Fruit fly (Drosophila melanogaster) whole organism, embryonic: ENCODE results near the gene rdhB.

Experiments used
- Aef1 ChIP-seq: fragments of 200-800 bp; sonication (Bioruptor generic); IDR thresholded peaks from 3 replicates; pipeline ENCODE4 v1.3.6; 2022; ENCODE audit warnings: missing biosample characterization, missing genetic modification characterization
- Antp ChIP-seq: fragments of 200-800 bp; sonication (Bioruptor generic); optimal IDR thresholded peaks from 3 replicates; lab custom pipeline; 2016; ENCODE audit warnings: missing biosample characterization, missing genetic modification characterization
- Blimp-1 ChIP-seq: fragments of 200-800 bp; sonication (Bioruptor generic); optimal IDR thresholded peaks from 3 replicates; lab custom pipeline; 2018; ENCODE audit warnings: missing biosample characterization, missing genetic modification characterization, mild to moderate bottlenecking, moderate library complexity, missing genetic modification reagents
- CG10543 ChIP-seq: fragments of 200-800 bp; sonication (Bioruptor generic); optimal IDR thresholded peaks from 3 replicates; lab custom pipeline; 2017; ENCODE audit warnings: missing biosample characterization, mild to moderate bottlenecking, missing genetic modification characterization, moderate library complexity
- CG11398 ChIP-seq: fragments of 200-800 bp; sonication (Bioruptor generic); optimal IDR thresholded peaks from 2 replicates; lab custom pipeline; 2016; ENCODE audit warnings: missing biosample characterization, missing genetic modification characterization
- CG11695 ChIP-seq: fragments of 200-800 bp; sonication (Bioruptor generic); IDR thresholded peaks from 3 replicates; pipeline ENCODE4 v1.3.6; 2022; ENCODE audit warnings: missing biosample characterization, missing genetic modification characterization
- CG13424 ChIP-seq: fragments of 200-800 bp; sonication (Bioruptor generic); optimal IDR thresholded peaks from 2 replicates; lab custom pipeline; 2019; ENCODE audit warnings: missing biosample characterization, mild to moderate bottlenecking, missing genetic modification characterization, moderate library complexity
- CG31365 ChIP-seq: fragments of 200-800 bp; sonication (Bioruptor generic); optimal IDR thresholded peaks from 2 replicates; lab custom pipeline; 2018; ENCODE audit warnings: missing biosample characterization, mild to moderate bottlenecking, missing genetic modification characterization
- CG33213 ChIP-seq: fragments of 200-800 bp; sonication (Bioruptor generic); optimal IDR thresholded peaks from 3 replicates; lab custom pipeline; 2016; ENCODE audit warnings: missing biosample characterization, missing genetic modification characterization
- CG34376 ChIP-seq: fragments of 200-800 bp; sonication (Bioruptor generic); optimal IDR thresholded peaks from 2 replicates; lab custom pipeline; 2018; ENCODE audit warnings: missing biosample characterization, mild to moderate bottlenecking, missing genetic modification characterization
- CG4328 ChIP-seq: fragments of 200-800 bp; sonication (Bioruptor generic); optimal IDR thresholded peaks from 3 replicates; lab custom pipeline; 2017; ENCODE audit warnings: missing biosample characterization, missing genetic modification reagents, missing genetic modification characterization
- CG6765 ChIP-seq: fragments of 200-800 bp; sonication (Bioruptor generic); optimal IDR thresholded peaks from 3 replicates; lab custom pipeline; 2017; ENCODE audit warnings: missing biosample characterization, mild to moderate bottlenecking, missing genetic modification characterization
- CG9609 ChIP-seq: fragments of 200-800 bp; sonication (Bioruptor generic); optimal IDR thresholded peaks from 3 replicates; lab custom pipeline; 2016; ENCODE audit warnings: missing biosample characterization, missing genetic modification characterization
- D19B ChIP-seq: fragments of 200-800 bp; sonication (Bioruptor generic); optimal IDR thresholded peaks from 2 replicates; lab custom pipeline; 2017; ENCODE audit warnings: missing biosample characterization, mild to moderate bottlenecking, missing genetic modification characterization
- Dip3 ChIP-seq: fragments of 200-800 bp; sonication (Bioruptor generic); optimal IDR thresholded peaks from 3 replicates; lab custom pipeline; 2016; ENCODE audit warnings: missing biosample characterization, missing genetic modification characterization
- Dp ChIP-seq: fragments of 200-800 bp; sonication (Bioruptor generic); optimal IDR thresholded peaks from 2 replicates; lab custom pipeline; 2018; ENCODE audit warnings: missing biosample characterization, mild to moderate bottlenecking, missing genetic modification characterization, moderate library complexity
- Ets65A ChIP-seq: fragments of 200-800 bp; sonication (Bioruptor generic); peaks from one replicate; lab custom pipeline; 2016; ENCODE audit warnings: missing biosample characterization, missing genetic modification characterization
- HmgD ChIP-seq: fragments of 200-800 bp; sonication (Bioruptor generic); optimal IDR thresholded peaks from 3 replicates; lab custom pipeline; 2016; ENCODE audit warnings: missing biosample characterization, missing genetic modification characterization
- HmgZ ChIP-seq: fragments of 200-800 bp; sonication (Bioruptor generic); optimal IDR thresholded peaks from 2 replicates; lab custom pipeline; 2018; ENCODE audit warnings: missing biosample characterization, mild to moderate bottlenecking, missing genetic modification characterization
- Hr78 ChIP-seq, 2 experiments: fragments of 200-800 bp in 1 of 2; fragments of >200 bp in 1 of 2; sonication (Bioruptor generic) in 1 of 2; optimal IDR thresholded peaks; 2 replicates each; lab custom pipeline; 2017 to 2019; ENCODE audit warnings: missing biosample characterization in 2 of 2, missing genetic modification characterization in 2 of 2, mild to moderate bottlenecking in 1 of 2, moderate library complexity in 1 of 2
- Hsf ChIP-seq: fragments of 200-800 bp; sonication (Bioruptor generic); optimal IDR thresholded peaks from 3 replicates; lab custom pipeline; 2016; ENCODE audit warnings: missing biosample characterization, missing genetic modification characterization
- Kr ChIP-seq: fragments of 200-800 bp; sonication (Bioruptor generic); optimal IDR thresholded peaks from 2 replicates; lab custom pipeline; 2017; ENCODE audit warnings: missing biosample characterization, mild to moderate bottlenecking, missing genetic modification characterization
- Max ChIP-seq: fragments of 200-800 bp; sonication (Bioruptor generic); optimal IDR thresholded peaks from 2 replicates; lab custom pipeline; 2016; ENCODE audit warnings: missing biosample characterization, mild to moderate bottlenecking, missing genetic modification characterization
- Mes4 ChIP-seq: fragments of 200-800 bp; sonication (Bioruptor generic); optimal IDR thresholded peaks from 2 replicates; lab custom pipeline; 2016; ENCODE audit warnings: missing biosample characterization, missing genetic modification characterization
- Mrtf ChIP-seq: fragments of 200-800 bp; sonication (Bioruptor generic); IDR thresholded peaks from 3 replicates; pipeline ENCODE4 v1.3.6; 2022; ENCODE audit warnings: missing biosample characterization, missing genetic modification characterization
- NC2β ChIP-seq: fragments of 200-800 bp; sonication (Bioruptor generic); optimal IDR thresholded peaks from 2 replicates; lab custom pipeline; 2016; ENCODE audit warnings: missing biosample characterization, missing genetic modification characterization
- Neu2 ChIP-seq: fragments of 200-800 bp; sonication (Bioruptor generic); optimal IDR thresholded peaks from 3 replicates; lab custom pipeline; 2016; ENCODE audit warnings: missing biosample characterization, missing genetic modification characterization, borderline replicate concordance
- NfI ChIP-seq: fragments of 200-800 bp; sonication (Bioruptor generic); optimal IDR thresholded peaks from 3 replicates; lab custom pipeline; 2018; ENCODE audit warnings: missing biosample characterization, mild to moderate bottlenecking, missing genetic modification characterization, moderate library complexity
- PHDP ChIP-seq: fragments of 200-800 bp; sonication (Bioruptor generic); optimal IDR thresholded peaks from 3 replicates; lab custom pipeline; 2018; ENCODE audit warnings: missing biosample characterization, mild to moderate bottlenecking, missing genetic modification characterization, moderate library complexity
- Ptx1 ChIP-seq: fragments of 200-800 bp; sonication (Bioruptor generic); IDR thresholded peaks from 2 replicates; pipeline ENCODE4 v1.3.6; 2022; ENCODE audit warnings: missing biosample characterization, missing genetic modification characterization
- Rx ChIP-seq: fragments of 200-800 bp; sonication (Bioruptor generic); IDR thresholded peaks from 2 replicates; pipeline ENCODE4 v1.3.6; 2022; ENCODE audit warnings: missing biosample characterization, missing genetic modification characterization
- Taf1 ChIP-seq: fragments of 200-800 bp; sonication (Bioruptor generic); IDR thresholded peaks from 2 replicates; pipeline ENCODE4 v1.3.6; 2022; ENCODE audit warnings: missing biosample characterization, missing genetic modification characterization
- Usf ChIP-seq: fragments of 200-800 bp; sonication (Bioruptor generic); optimal IDR thresholded peaks from 2 replicates; lab custom pipeline; 2017; ENCODE audit warnings: missing genotype, missing biosample characterization, missing genetic modification characterization
- Xrp1 ChIP-seq: fragments of 200-800 bp; sonication (Bioruptor generic); IDR thresholded peaks from 2 replicates; pipeline ENCODE4 v1.3.6; 2022; ENCODE audit warnings: missing biosample characterization, missing genetic modification characterization
- ac ChIP-seq: fragments of 200-800 bp; sonication (Bioruptor generic); optimal IDR thresholded peaks from 3 replicates; lab custom pipeline; 2017; ENCODE audit warnings: missing biosample characterization, mild to moderate bottlenecking, missing genetic modification characterization
- cato ChIP-seq: fragments of 200-800 bp; sonication (Bioruptor generic); optimal IDR thresholded peaks from 2 replicates; lab custom pipeline; 2016; ENCODE audit warnings: missing biosample characterization, missing genetic modification characterization, borderline replicate concordance
- chif ChIP-seq, 2 experiments: fragments of 200-800 bp; sonication (Bioruptor generic); optimal IDR thresholded peaks; 3 replicates each; lab custom pipeline; 2016; ENCODE audit warnings: missing biosample characterization in 2 of 2, missing genetic modification characterization in 2 of 2
- gro ChIP-seq: fragments of 200-800 bp; sonication (Bioruptor generic); optimal IDR thresholded peaks from 2 replicates; lab custom pipeline; 2016; ENCODE audit warnings: missing biosample characterization, missing genetic modification characterization
- lilli ChIP-seq: fragments of 200-800 bp; sonication (Bioruptor generic); optimal IDR thresholded peaks from 3 replicates; lab custom pipeline; 2016; ENCODE audit warnings: missing biosample characterization, missing genetic modification characterization
- luna ChIP-seq: fragments of 200-800 bp; sonication (Bioruptor generic); optimal IDR thresholded peaks from 2 replicates; lab custom pipeline; 2016; ENCODE audit warnings: missing biosample characterization, missing genetic modification characterization
- org-1 ChIP-seq: fragments of 200-800 bp; sonication (Bioruptor generic); optimal IDR thresholded peaks from 2 replicates; lab custom pipeline; 2017; ENCODE audit warnings: missing biosample characterization, missing genetic modification characterization
- pzg ChIP-seq: fragments of 200-800 bp; sonication (Bioruptor generic); optimal IDR thresholded peaks from 3 replicates; lab custom pipeline; 2018; ENCODE audit warnings: missing biosample characterization, mild to moderate bottlenecking, missing genetic modification characterization, moderate library complexity
- run ChIP-seq: fragments of 200-800 bp; sonication (Bioruptor generic); optimal IDR thresholded peaks from 3 replicates; lab custom pipeline; 2018; ENCODE audit warnings: missing biosample characterization, mild to moderate bottlenecking, missing genetic modification characterization
- scrt ChIP-seq: fragments of 200-800 bp; sonication (Bioruptor generic); optimal IDR thresholded peaks from 2 replicates; lab custom pipeline; 2018; ENCODE audit warnings: missing biosample characterization, mild to moderate bottlenecking, missing genetic modification characterization, moderate library complexity
- sisA ChIP-seq: fragments of 200-800 bp; sonication (Bioruptor generic); IDR thresholded peaks from 2 replicates; pipeline ENCODE4 v1.3.6; 2022; ENCODE audit warnings: missing biosample characterization, missing genetic modification characterization
- stc ChIP-seq: fragments of 200-800 bp; sonication (Bioruptor generic); IDR thresholded peaks from 2 replicates; pipeline ENCODE4 v1.3.6; 2022; ENCODE audit warnings: missing biosample characterization, missing genetic modification characterization
- tap ChIP-seq: fragments of 200-800 bp; optimal IDR thresholded peaks from 3 replicates; lab custom pipeline; 2019; ENCODE audit warnings: missing biosample characterization, mild to moderate bottlenecking, missing genetic modification characterization, moderate library complexity
- tgo ChIP-seq: fragments of 200-800 bp; sonication (Bioruptor generic); IDR thresholded peaks from 3 replicates; pipeline ENCODE4 v1.3.6; 2022; ENCODE audit warnings: missing biosample characterization, missing genetic modification characterization
- tin ChIP-seq: fragments of 200-800 bp; sonication (Bioruptor generic); optimal IDR thresholded peaks from 3 replicates; lab custom pipeline; 2016; ENCODE audit warnings: missing biosample characterization, missing genetic modification characterization
- unc-4 ChIP-seq: fragments of 200-800 bp; sonication (Bioruptor generic); IDR thresholded peaks from 2 replicates; pipeline ENCODE4 v1.3.6; 2022; ENCODE audit warnings: missing biosample characterization, missing genetic modification characterization; ENCODE audit not compliant: partially characterized antibody
- wek ChIP-seq: fragments of 200-800 bp; sonication (Bioruptor generic); optimal IDR thresholded peaks from 3 replicates; lab custom pipeline; 2018; ENCODE audit warnings: missing biosample characterization, mild to moderate bottlenecking, missing genetic modification characterization, moderate library complexity

rdhB gene

DNA sequence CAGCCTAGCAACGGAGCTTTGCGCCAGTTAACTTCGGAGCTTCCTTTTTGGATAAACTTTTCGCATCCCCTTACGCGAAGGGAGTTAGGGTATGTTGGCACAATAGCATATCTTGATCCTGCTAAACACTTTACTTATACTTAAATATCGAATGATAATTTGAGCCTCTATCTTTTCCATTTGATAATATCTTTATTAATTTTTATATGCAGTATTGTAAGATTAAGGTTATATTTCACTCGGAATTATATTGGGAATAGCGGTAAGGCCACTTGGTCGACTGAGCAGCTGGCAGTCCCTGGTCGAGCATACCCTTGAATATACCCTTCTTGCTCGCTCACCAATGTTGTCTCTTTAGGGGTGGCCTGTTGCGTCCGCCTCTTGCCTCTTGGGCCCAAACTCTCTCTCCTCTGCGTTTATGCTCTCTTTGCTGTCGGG is 17.3 kb downstream of the rdhB start (continued):
- no peak for TF ChIP-seq HmgD
- TF ChIP-seq Antp, result peak; percentile 12
- peak; percentile 46 for TF ChIP-seq tin
- TF ChIP-seq Blimp-1 (GFP tag; lab: Kevin White, UChicago), result no peak
- TF ChIP-seq chif (GFP tag; optimal IDR thresholded peaks at IDR 0.05; lab: Kevin White, UChicago), result peak in 1 of 2 experiments; percentile 13
- TF ChIP-seq ac (GFP tag; lab: Kevin White, UChicago), result no peak
- TF ChIP-seq HmgZ (tag; lab: Kevin White, UChicago), result peak; percentile 37
- TF ChIP-seq PHDP (tag; lab: Kevin White, UChicago), result peak; percentile 59
- TF ChIP-seq Mrtf, result peak; percentile 55; the same call in 2 of the 3 replicates
- no peak; the same call in 1 of the 2 replicates for TF ChIP-seq Xrp1 (GFP tag; lab: Robert Waterston, UW)
- TF ChIP-seq CG9609 (GFP tag; lab: Kevin White, UChicago), result no peak
- TF ChIP-seq CG33213 (GFP tag; lab: Kevin White, UChicago), result no peak
- TF ChIP-seq tap (tag; lab: Kevin White, UChicago), result no peak
- TF ChIP-seq org-1 (GFP tag; lab: Kevin White, UChicago), result peak; percentile 61
- peak; percentile 96 for TF ChIP-seq scrt (GFP tag; lab: Kevin White, UChicago)
- TF ChIP-seq Mes4 (GFP tag; lab: Kevin White, UChicago), result no peak
- no peak for TF ChIP-seq CG6765 (GFP tag; lab: Kevin White, UChicago)
- no peak for TF ChIP-seq CG34376 (GFP tag; lab: Kevin White, UChicago)
- TF ChIP-seq CG4328 (GFP tag; lab: Kevin White, UChicago), result peak; percentile 46
- TF ChIP-seq gro (GFP tag; lab: Kevin White, UChicago), result no peak
- peak; percentile 87 for TF ChIP-seq Ets65A
- TF ChIP-seq Hsf (GFP tag; lab: Kevin White, UChicago), result peak; percentile 37
- no peak for TF ChIP-seq NC2β (GFP tag; lab: Kevin White, UChicago)
- peak; percentile 94 for TF ChIP-seq D19B (GFP tag; lab: Kevin White, UChicago)
- TF ChIP-seq NfI (GFP tag; lab: Kevin White, UChicago), result peak; percentile 52
- no peak for TF ChIP-seq unc-4
- TF ChIP-seq Taf1 (GFP tag; lab: Robert Waterston, UW), result peak; percentile 60
- TF ChIP-seq Kr (GFP tag; lab: Kevin White, UChicago), result no peak
- TF ChIP-seq Rx (GFP tag; lab: Robert Waterston, UW), result peak; percentile 47; the same call in 1 of the 2 replicates
- peak; percentile 72 for TF ChIP-seq tgo (GFP tag; lab: Robert Waterston, UW)
- peak; percentile 82 for TF ChIP-seq Ptx1 (GFP tag; lab: Robert Waterston, UW)
- peak; percentile 71 for TF ChIP-seq sisA (GFP tag; lab: Robert Waterston, UW)
- TF ChIP-seq CG11695 (GFP tag; lab: Robert Waterston, UW), result peak; percentile 61; the same call in 2 of the 3 replicates
- no peak for TF ChIP-seq wek (GFP tag; lab: Kevin White, UChicago)
- no peak for TF ChIP-seq CG31365 (tag; lab: Kevin White, UChicago)
- TF ChIP-seq Neu2, result no peak
- TF ChIP-seq run (tag; lab: Kevin White, UChicago), result peak; percentile 8
- no peak for TF ChIP-seq Max
- no peak for TF ChIP-seq pzg (GFP tag; lab: Kevin White, UChicago)
- TF ChIP-seq Aef1, result peak; percentile 84
- TF ChIP-seq Usf (GFP tag; lab: Kevin White, UChicago), result no peak
- no peak for TF ChIP-seq Hr78 (GFP tag; optimal IDR thresholded peaks at IDR 0.05; lab: Kevin White, UChicago)
- no peak for TF ChIP-seq luna (GFP tag; lab: Kevin White, UChicago)
- no peak for TF ChIP-seq Dp (GFP tag; lab: Kevin White, UChicago)
- TF ChIP-seq lilli (GFP tag; lab: Kevin White, UChicago), result peak; percentile 66
- TF ChIP-seq CG10543 (GFP tag; lab: Kevin White, UChicago), result peak; percentile 61
- no peak for TF ChIP-seq CG11398
- no peak for TF ChIP-seq Dip3 (GFP tag; lab: Kevin White, UChicago)
- TF ChIP-seq stc (GFP tag; lab: Robert Waterston, UW), result peak; percentile 48
- TF ChIP-seq CG13424 (tag; lab: Kevin White, UChicago), result peak; percentile 65
- TF ChIP-seq cato (GFP tag; lab: Kevin White, UChicago), result no peak
